Worm (Caenorhabditis elegans) whole organism, mixed stage, embryonic: ENCODE results near the gene nspg-13.

ENCODE experiments used
- ceh-43 ChIP-seq: fragments of 200-800 bp; sonication (Bioruptor generic); optimal IDR thresholded peaks from 2 replicates; lab custom pipeline; 2018; ENCODE audit warnings: mild to moderate bottlenecking, missing genetic modification characterization, moderate library complexity, missing compliant biosample characterization
- flh-1 ChIP-seq: fragments of 200-800 bp; sonication (Bioruptor generic); optimal IDR thresholded peaks from 2 replicates; lab custom pipeline; 2018; ENCODE audit warnings: mild to moderate bottlenecking, missing genetic modification characterization, moderate library complexity, missing compliant biosample characterization
- nhr-2 ChIP-seq: fragments of 150-350 bp; optimal IDR thresholded peaks from 2 replicates; lab custom pipeline; 2014; ENCODE audit warnings: missing biosample characterization, missing genetic modification characterization
- pha-4 ChIP-seq: fragments of 150-350 bp; optimal IDR thresholded peaks from 2 replicates; lab custom pipeline; 2018; ENCODE audit warnings: missing biosample characterization, missing genetic modification reagents, missing genetic modification characterization
- snpc-4 ChIP-seq: fragments of 150-350 bp; optimal IDR thresholded peaks from 2 replicates; lab custom pipeline; 2014; ENCODE audit warnings: missing biosample characterization, missing genetic modification characterization
- ztf-11 ChIP-seq: fragments of 150-350 bp; optimal IDR thresholded peaks from 2 replicates; lab custom pipeline; 2014; ENCODE audit warnings: missing biosample characterization, missing genetic modification characterization

DNA sequence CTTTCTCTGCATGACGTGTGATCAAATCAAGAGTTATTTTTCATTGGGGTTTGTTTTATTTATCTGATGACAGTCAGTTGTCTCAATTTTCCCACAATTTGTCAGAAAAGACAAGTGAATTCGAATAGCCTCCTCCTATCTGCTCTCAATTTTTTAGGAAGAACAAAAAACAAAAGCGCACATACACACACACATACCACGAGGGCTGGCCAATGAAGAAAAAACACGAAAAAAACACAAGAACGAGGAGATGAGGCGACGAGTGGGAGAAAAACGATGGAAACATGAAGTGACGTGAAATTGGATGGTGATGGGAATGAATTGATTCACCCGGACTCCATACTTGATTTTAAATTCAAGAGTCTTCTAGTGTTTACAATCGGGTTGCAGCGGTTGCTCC lies 38.9 kb downstream of the nspg-13 start:
- no peak for TF ChIP-seq flh-1
- TF ChIP-seq nhr-2 (tag; lab: Kevin White, UChicago): no peak
- TF ChIP-seq pha-4 (tag; lab: Kevin White, UChicago): no peak
- no peak for TF ChIP-seq snpc-4 (tag; lab: Kevin White, UChicago)
- TF ChIP-seq ztf-11: no peak
- no peak for TF ChIP-seq ceh-43 (GFP tag; lab: Kevin White, UChicago)
